Worm (Caenorhabditis elegans) whole organism, late embryonic: ENCODE results near the gene brap-2.

Experiments
- K02D7.2 ChIP-seq: sonication (generic microtip); optimal IDR thresholded peaks from 2 replicates; lab custom pipeline; 2017; ENCODE audit warnings: mild to moderate bottlenecking, missing genetic modification characterization, missing compliant biosample characterization
- ceh-6 ChIP-seq: fragments of 200-800 bp; sonication (Bioruptor generic); optimal IDR thresholded peaks from 2 replicates; lab custom pipeline; 2018; ENCODE audit warnings: mild to moderate bottlenecking, missing genetic modification characterization, missing compliant biosample characterization
- dve-1 ChIP-seq: sonication (generic microtip); optimal IDR thresholded peaks from 2 replicates; lab custom pipeline; 2017; ENCODE audit warnings: antibody characterized with exemption, mild to moderate bottlenecking, missing genetic modification characterization, missing compliant biosample characterization
- fkh-10 ChIP-seq: fragments of 150-350 bp; optimal IDR thresholded peaks from 2 replicates; lab custom pipeline; 2014; ENCODE audit warnings: missing biosample characterization, missing genetic modification reagents, missing genetic modification characterization
- hlh-8 ChIP-seq: sonication (generic microtip); optimal IDR thresholded peaks from 2 replicates; lab custom pipeline; 2016; ENCODE audit warnings: missing genotype, missing genetic modification characterization, missing compliant biosample characterization
- madf-2 ChIP-seq: sonication (generic microtip); optimal IDR thresholded peaks from 2 replicates; lab custom pipeline; 2017; ENCODE audit warnings: missing genetic modification characterization, missing compliant biosample characterization
- nhr-11 ChIP-seq: fragments of 150-350 bp; optimal IDR thresholded peaks from 2 replicates; lab custom pipeline; 2014; ENCODE audit warnings: missing biosample characterization, missing genetic modification characterization
- pqm-1 ChIP-seq: sonication (generic microtip); optimal IDR thresholded peaks from 2 replicates; lab custom pipeline; 2016; ENCODE audit warnings: missing genetic modification characterization, missing compliant biosample characterization
- tbx-2 ChIP-seq: sonication (generic microtip); optimal IDR thresholded peaks from 2 replicates; lab custom pipeline; 2016; ENCODE audit warnings: missing genetic modification characterization, missing compliant biosample characterization

DNA sequence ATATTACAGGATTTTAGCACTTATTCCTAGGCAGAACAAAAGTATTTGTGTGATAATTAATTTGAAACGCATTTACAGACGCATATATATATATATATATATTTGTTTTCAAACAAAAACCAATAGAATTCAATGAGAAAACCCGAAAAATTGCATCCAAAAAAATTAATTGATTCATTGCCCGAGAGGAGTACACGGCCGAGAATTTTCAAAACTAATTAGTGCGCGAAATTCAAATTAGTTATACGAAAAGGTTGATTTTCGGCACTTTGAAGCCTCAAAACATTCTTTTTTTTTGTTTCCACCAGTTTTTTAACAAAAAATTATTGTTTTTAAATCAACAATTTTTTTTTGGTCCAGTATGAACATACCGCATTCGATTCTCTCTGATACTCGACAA is 1.5 kb downstream of the brap-2 start:
- TF ChIP-seq nhr-11 (tag; lab: Kevin White, UChicago): no peak
- no peak for TF ChIP-seq K02D7.2 (tag; lab: Kevin White, UChicago)
- TF ChIP-seq fkh-10 (GFP tag; lab: Kevin White, UChicago): no peak
- no peak for TF ChIP-seq ceh-6
- TF ChIP-seq pqm-1 (tag; lab: Kevin White, UChicago): no peak
- TF ChIP-seq hlh-8 (tag; lab: Kevin White, UChicago): no peak
- TF ChIP-seq madf-2 (tag; lab: Kevin White, UChicago): no peak
- TF ChIP-seq tbx-2 (tag; lab: Kevin White, UChicago): no peak
- TF ChIP-seq dve-1 (tag; lab: Kevin White, UChicago): no peak
